Worm (Caenorhabditis elegans): ENCODE data around the gene wrt-4.

The wrt-4 gene

DNA sequence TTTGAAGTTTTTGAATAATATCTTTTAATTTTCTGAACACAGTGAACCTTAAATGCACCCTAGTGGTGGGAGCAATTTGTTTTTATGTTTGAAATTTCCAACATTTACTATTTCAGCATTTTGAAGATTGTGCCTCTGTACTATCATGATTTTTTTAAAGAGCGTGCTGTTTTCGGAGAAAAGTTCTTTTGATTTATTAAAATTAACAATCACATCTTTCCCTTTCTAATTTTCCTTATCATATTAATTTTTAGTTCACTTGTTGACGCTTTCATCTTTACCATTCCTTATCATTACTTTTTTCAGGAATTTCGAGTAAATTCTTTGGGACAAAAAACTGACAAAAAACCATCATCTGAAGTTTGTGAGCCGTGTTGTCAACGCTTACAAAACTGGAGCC, 49.2 kb downstream of the wrt-4 start, which contains the start of gene nhr-48 (continued):
- no peak for TF ChIP-seq F10E7.11 (tag; optimal IDR thresholded peaks at IDR 0.05)
- TF ChIP-seq ekl-4 (GFP tag; IDR thresholded peaks at IDR 0.05) = no peak
- TF ChIP-seq bed-2 (GFP tag; IDR thresholded peaks at IDR 0.05) = no peak

DNA sequence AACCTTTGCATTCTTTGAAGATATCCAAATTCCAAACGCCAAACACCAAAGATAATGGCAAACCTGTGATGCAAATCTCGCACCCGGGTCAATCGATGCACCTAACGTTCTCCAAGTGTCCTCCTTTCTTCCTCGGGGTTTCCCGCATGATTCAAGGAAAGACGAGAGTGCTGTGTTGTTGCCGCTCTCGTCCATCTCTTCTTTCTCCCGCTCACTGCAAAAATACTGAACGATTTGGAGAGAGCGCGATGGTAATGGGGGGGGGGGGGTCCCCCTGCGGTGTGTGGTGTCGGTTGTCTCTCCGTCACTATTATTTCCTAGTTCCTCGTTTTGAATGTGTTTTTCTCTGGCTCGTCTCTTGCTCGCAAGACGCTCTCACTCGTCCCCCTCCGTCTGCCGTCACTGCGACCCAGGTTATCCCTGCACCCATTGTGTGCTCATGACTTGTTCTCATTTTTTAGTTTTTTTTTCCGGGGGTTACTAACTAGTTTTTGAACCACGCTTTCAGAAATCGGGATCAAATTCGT, 49.6 kb downstream of the wrt-4 start:
- TF ChIP-seq ztf-28 (GFP tag; IDR thresholded peaks at IDR 0.05) (no peak), tlf-1 (GFP tag; optimal IDR thresholded peaks at IDR 0.05) (no peak), athp-1 (tag; optimal IDR thresholded peaks at IDR 0.05) (no peak), mel-28 (tag; optimal IDR thresholded peaks at IDR 0.05; ENCODE audit: borderline replicate concordance) (no peak), zfh-2 (GFP tag; conservative IDR thresholded peaks at IDR 0.05) (peak; percentile 100), F39B2.1 (GFP tag; IDR thresholded peaks at IDR 0.05) (no peak), nfya-1 (tag; optimal IDR thresholded peaks at IDR 0.05; ENCODE audit: borderline replicate concordance, insufficient read depth) (no peak), atf-7 (tag; optimal IDR thresholded peaks at IDR 0.05) (peak; percentile 83), nhr-80 (tag; optimal IDR thresholded peaks at IDR 0.05) (peak; percentile 73), ztf-3 (GFP tag; optimal IDR thresholded peaks at IDR 0.05) (no peak), lin-35 (GFP tag; optimal IDR thresholded peaks at IDR 0.05) (peak in 1 of 3 experiments; percentile 40), F55B11.4 (tag; optimal IDR thresholded peaks at IDR 0.05; ENCODE audit: borderline replicate concordance, insufficient read depth) (no peak), mcd-1 (GFP tag; IDR thresholded peaks at IDR 0.05) (peak; percentile 58), fkh-3 (tag; optimal IDR thresholded peaks at IDR 0.05) (no peak), F52B5.7 (tag; optimal IDR thresholded peaks at IDR 0.05) (no peak), bed-2 (GFP tag; IDR thresholded peaks at IDR 0.05) (no peak), ceh-40 (GFP tag; IDR thresholded peaks at IDR 0.05) (no peak), attf-5 (GFP tag; optimal IDR thresholded peaks at IDR 0.05) (peak; percentile 83), chd-7 (tag; optimal IDR thresholded peaks at IDR 0.05) (peak; percentile 89), akir-1 (GFP tag; optimal IDR thresholded peaks at IDR 0.05) (no peak), ztf-6 (GFP tag; IDR thresholded peaks at IDR 0.05) (peak; percentile 76; the same call in 1 of the 2 replicates), efl-1 (GFP tag; optimal IDR thresholded peaks at IDR 0.05) (no peak), ccch-3 (GFP tag; optimal IDR thresholded peaks at IDR 0.05) (no peak), Y95B8A.8 (GFP tag; IDR thresholded peaks at IDR 0.05) (0 out of 2 replicates have a peak, but pooled peaks have one; percentile 55), snpc-4 (GFP tag; optimal IDR thresholded peaks at IDR 0.05) (peak; percentile 31), snpc-4 (tag; optimal IDR thresholded peaks at IDR 0.05) (peak in 2 of 4 experiments; percentile 38 to 58), Y53G8AR.9 (GFP tag; conservative IDR thresholded peaks at IDR 0.05) (0 out of 2 replicates have a peak, but pooled peaks have one; percentile 67), snpc-1.1 (tag; optimal IDR thresholded peaks at IDR 0.05; ENCODE audit: insufficient read depth) (no peak), madf-8 (GFP tag; conservative IDR thresholded peaks at IDR 0.05) (no peak), unc-62 (GFP tag; optimal IDR thresholded peaks at IDR 0.05) (peak; percentile 25), F23B12.7 (tag; optimal IDR thresholded peaks at IDR 0.05; ENCODE audit: insufficient read depth) (no peak), lin-40 (tag; optimal IDR thresholded peaks at IDR 0.05) (peak; percentile 78), lin-54 (GFP tag; optimal IDR thresholded peaks at IDR 0.05) (peak; percentile 4), Y67H2A.10 (GFP tag; conservative IDR thresholded peaks at IDR 0.05) (no peak), B0035.1 (tag; optimal IDR thresholded peaks at IDR 0.05) (peak; percentile 8), snpc-1.3 (tag; optimal IDR thresholded peaks at IDR 0.05; ENCODE audit: insufficient read depth) (no peak), aptf-2 (GFP tag; conservative IDR thresholded peaks at IDR 0.05) (no peak), F57A8.1 (GFP tag; optimal IDR thresholded peaks at IDR 0.05) (no peak), ama-1 (optimal IDR thresholded peaks at IDR 0.05) (no peak), ama-1 (GFP tag; optimal IDR thresholded peaks at IDR 0.05) (no peak), ztf-26 (tag; optimal IDR thresholded peaks at IDR 0.05) (peak; percentile 23), dox-1 (GFP tag; IDR thresholded peaks at IDR 0.05) (peak; percentile 83), F49E8.2 (tag; optimal IDR thresholded peaks at IDR 0.05; ENCODE audit: insufficient read depth) (no peak), Y56A3A.18 (GFP tag; IDR thresholded peaks at IDR 0.05) (0 out of 2 replicates have a peak, but pooled peaks have one; percentile 50)

All from whole organism, young adult.